Fruit fly (Drosophila melanogaster) whole organism: ENCODE results near the gene CG7987.

ENCODE experiments used
- CG8478 ChIP-seq: fragments of >200 bp; optimal IDR thresholded peaks from 2 replicates; lab custom pipeline; 2018; ENCODE audit warnings: inconsistent platforms
- pan ChIP-seq: fragments of >200 bp; optimal IDR thresholded peaks from 2 replicates; lab custom pipeline; 2017

DNA sequence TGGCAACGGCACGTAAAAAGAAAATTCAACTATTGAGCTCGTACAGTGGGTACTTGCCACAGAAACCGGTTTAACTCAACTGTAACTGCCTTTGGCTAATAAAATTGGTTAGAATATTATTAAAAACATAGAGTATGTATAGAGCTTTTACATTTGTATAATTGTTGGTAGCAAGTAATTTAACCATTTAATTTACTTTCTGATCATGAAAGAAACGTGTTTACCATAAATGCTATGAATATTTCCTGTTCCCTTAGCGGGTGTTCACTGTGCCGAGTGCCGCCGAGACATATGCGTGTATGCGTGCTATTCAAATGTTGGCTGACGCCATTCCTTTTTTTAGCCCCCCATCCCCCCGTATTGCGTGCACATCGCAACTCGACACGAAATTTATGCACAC is 26.9 kb downstream of the CG7987 start:
- TF ChIP-seq pan (lab: Kevin White, UChicago) (no peak), CG8478 (lab: Kevin White, UChicago) (no peak)
